Worm (Caenorhabditis elegans): Measurements from ENCODE around the gene Y26E6A.2.
A peak's percentile ranks its signal among the peaks of the same experiment; 100 is the strongest.

Y26E6A.2 gene

ce11 chrX:13946693-13947583 is 32.7 kb upstream of the Y26E6A.2 start (continued):
- no peak for TF ChIP-seq unc-62 (GFP tag; optimal IDR thresholded peaks at IDR 0.05)
- TF ChIP-seq attf-3 (GFP tag; conservative IDR thresholded peaks at IDR 0.05), result no peak
- TF ChIP-seq ceh-40 (GFP tag; IDR thresholded peaks at IDR 0.05), result no peak
- peak; percentile 71 for TF ChIP-seq snpc-4 (GFP tag; optimal IDR thresholded peaks at IDR 0.05)
- peak in 3 of 4 experiments; percentile 67 to 96 (median 94) for TF ChIP-seq snpc-4 (tag; optimal IDR thresholded peaks at IDR 0.05)
- TF ChIP-seq die-1 (tag; optimal IDR thresholded peaks at IDR 0.05), result no peak
- 0 out of 2 replicates have a peak, but pooled peaks have one; percentile 41 for TF ChIP-seq F39B2.1 (GFP tag; IDR thresholded peaks at IDR 0.05)
- TF ChIP-seq rcor-1 (GFP tag; IDR thresholded peaks at IDR 0.05), result 0 out of 2 replicates have a peak, but pooled peaks have one; percentile 5
- no peak for TF ChIP-seq ceh-100 (GFP tag; IDR thresholded peaks at IDR 0.05)
- 0 out of 2 replicates have a peak, but pooled peaks have one; percentile 6 for TF ChIP-seq ztf-25 (GFP tag; IDR thresholded peaks at IDR 0.05)
- no peak for TF ChIP-seq B0019.2 (GFP tag; conservative IDR thresholded peaks at IDR 0.05)
- 0 out of 2 replicates have a peak, but pooled peaks have one; percentile 18 for TF ChIP-seq hmg-1.2 (GFP tag; IDR thresholded peaks at IDR 0.05)

DNA sequence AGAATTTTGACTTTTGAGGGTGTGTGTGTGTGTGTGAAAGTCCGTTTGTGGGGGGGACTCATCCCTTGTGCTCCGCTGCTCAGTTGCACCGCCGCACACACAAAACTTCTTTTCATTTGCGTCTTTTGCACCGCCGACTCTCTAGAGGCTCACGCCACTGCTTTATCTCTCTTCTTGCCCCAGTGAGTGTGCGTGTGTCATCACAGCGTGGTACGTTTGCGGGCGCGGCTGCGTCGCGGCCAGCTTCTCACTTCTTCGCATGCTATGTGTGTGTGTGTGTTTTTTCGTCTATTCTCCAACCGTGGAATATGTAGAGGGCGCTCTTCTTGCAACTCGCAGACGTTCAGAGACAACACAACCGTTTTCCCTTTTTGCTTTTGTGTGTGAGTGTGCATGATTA is 31.3 kb upstream of the Y26E6A.2 start:
- TF ChIP-seq mes-4 (tag; optimal IDR thresholded peaks at IDR 0.05) (no peak), bed-1 (GFP tag; IDR thresholded peaks at IDR 0.05) (no peak), ceh-40 (GFP tag; IDR thresholded peaks at IDR 0.05) (no peak), egl-18 (GFP tag; IDR thresholded peaks at IDR 0.05) (no peak), C06A6.2 (GFP tag; conservative IDR thresholded peaks at IDR 0.05) (no peak), madf-3 (GFP tag; IDR thresholded peaks at IDR 0.05) (0 out of 2 replicates have a peak, but pooled peaks have one; percentile 49), T07F8.4 (tag; optimal IDR thresholded peaks at IDR 0.05) (no peak), egl-44 (GFP tag; IDR thresholded peaks at IDR 0.05) (no peak), F57C9.4 (tag; optimal IDR thresholded peaks at IDR 0.05) (no peak), zfh-2 (GFP tag; conservative IDR thresholded peaks at IDR 0.05) (peak; percentile 95), hrde-1 (tag; optimal IDR thresholded peaks at IDR 0.05; ENCODE audit: borderline replicate concordance) (no peak), Y53G8AR.9 (GFP tag; conservative IDR thresholded peaks at IDR 0.05) (no peak), him-1 (tag; optimal IDR thresholded peaks at IDR 0.05) (no peak), nhr-120 (GFP tag; IDR thresholded peaks at IDR 0.05) (no peak), nfya-2 (GFP tag; IDR thresholded peaks at IDR 0.05) (no peak), attf-3 (GFP tag; conservative IDR thresholded peaks at IDR 0.05) (no peak), lag-1 (GFP tag; IDR thresholded peaks at IDR 0.05) (no peak), K11D2.4 (GFP tag; IDR thresholded peaks at IDR 0.05) (0 out of 2 replicates have a peak, but pooled peaks have one; percentile 54), lin-26 (GFP tag; IDR thresholded peaks at IDR 0.05) (no peak), D2030.7 (GFP tag; IDR thresholded peaks at IDR 0.05) (no peak), F10E7.11 (tag; optimal IDR thresholded peaks at IDR 0.05) (no peak), snpc-4 (GFP tag; optimal IDR thresholded peaks at IDR 0.05) (peak; percentile 85), snpc-4 (tag; optimal IDR thresholded peaks at IDR 0.05) (peak in 3 of 4 experiments; percentile 79 to 85 (median 83)), mel-28 (tag; optimal IDR thresholded peaks at IDR 0.05; ENCODE audit: borderline replicate concordance) (no peak), ztf-18 (tag; optimal IDR thresholded peaks at IDR 0.05) (no peak), dpl-1 (GFP tag; optimal IDR thresholded peaks at IDR 0.05) (no peak), ztf-3 (GFP tag; optimal IDR thresholded peaks at IDR 0.05) (no peak), aptf-2 (GFP tag; conservative IDR thresholded peaks at IDR 0.05) (no peak), lir-1 (GFP tag; conservative IDR thresholded peaks at IDR 0.05) (no peak), unc-130 (GFP tag; optimal IDR thresholded peaks at IDR 0.05) (no peak), C17E4.6 (GFP tag; IDR thresholded peaks at IDR 0.05) (no peak), let-607 (tag; optimal IDR thresholded peaks at IDR 0.05) (no peak), nfyb-1 (GFP tag; IDR thresholded peaks at IDR 0.05) (0 out of 2 replicates have a peak, but pooled peaks have one; percentile 67), lsl-1 (GFP tag; optimal IDR thresholded peaks at IDR 0.05) (no peak), rec-8 (tag; optimal IDR thresholded peaks at IDR 0.05) (no peak), akir-1 (GFP tag; optimal IDR thresholded peaks at IDR 0.05) (no peak)

Measured in whole organism, young adult.